Worm (Caenorhabditis elegans): ENCODE data around the gene F40G12.2.

DNA sequence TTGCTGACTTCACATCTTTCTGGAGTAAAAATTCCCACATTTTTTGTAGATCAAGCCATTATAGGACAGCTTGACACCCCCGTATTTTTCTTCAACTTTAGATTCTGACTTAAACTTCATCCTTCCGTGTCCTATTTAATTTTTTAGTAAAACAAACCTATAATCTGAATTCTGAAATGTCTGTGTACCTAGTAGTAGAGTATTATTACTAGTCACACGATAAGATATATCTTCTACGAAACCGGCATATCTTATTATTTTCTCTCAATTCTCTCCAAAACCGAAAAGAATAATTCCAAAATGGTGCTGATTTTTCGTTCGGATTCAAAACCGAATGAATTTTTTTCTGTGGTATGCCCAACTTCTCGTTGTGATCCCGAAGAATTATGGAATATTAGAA is 33.7 kb upstream of the F40G12.2 start, which contains the start of gene F14D7.9:
- TF ChIP-seq snpc-4 (tag; optimal IDR thresholded peaks at IDR 0.05) (no peak), ceh-82 (tag; optimal IDR thresholded peaks at IDR 0.05) (no peak), alr-1 (tag; optimal IDR thresholded peaks at IDR 0.05) (no peak), mab-5 (tag; optimal IDR thresholded peaks at IDR 0.05) (no peak), lin-39 (tag; optimal IDR thresholded peaks at IDR 0.05) (no peak), sem-4 (tag; optimal IDR thresholded peaks at IDR 0.05) (no peak), blmp-1 (tag; optimal IDR thresholded peaks at IDR 0.05; ENCODE audit: insufficient read depth) (no peak), peb-1 (tag; optimal IDR thresholded peaks at IDR 0.05) (no peak), elt-3 (tag; optimal IDR thresholded peaks at IDR 0.05) (no peak), C34F6.9 (tag; optimal IDR thresholded peaks at IDR 0.05) (no peak)

All from whole organism, L2 larva.